Worm (Caenorhabditis elegans) whole organism, midembryonic: ENCODE results near the gene kcnl-1.

Experiments
- klf-2 ChIP-seq: fragments of 200-800 bp; sonication (Bioruptor generic); conservative IDR thresholded peaks from 2 replicates; pipeline ENCODE4 v1.3.6; 2022; ENCODE audit warnings: missing genetic modification reagents, missing genetic modification characterization, missing compliant biosample characterization
- med-1 ChIP-seq: sonication (generic microtip); optimal IDR thresholded peaks from 2 replicates; lab custom pipeline; 2017; ENCODE audit warnings: missing genetic modification characterization, mild to moderate bottlenecking, missing compliant biosample characterization, antibody characterized with exemption, missing genetic modification reagents; ENCODE audit not compliant: insufficient read depth

DNA sequence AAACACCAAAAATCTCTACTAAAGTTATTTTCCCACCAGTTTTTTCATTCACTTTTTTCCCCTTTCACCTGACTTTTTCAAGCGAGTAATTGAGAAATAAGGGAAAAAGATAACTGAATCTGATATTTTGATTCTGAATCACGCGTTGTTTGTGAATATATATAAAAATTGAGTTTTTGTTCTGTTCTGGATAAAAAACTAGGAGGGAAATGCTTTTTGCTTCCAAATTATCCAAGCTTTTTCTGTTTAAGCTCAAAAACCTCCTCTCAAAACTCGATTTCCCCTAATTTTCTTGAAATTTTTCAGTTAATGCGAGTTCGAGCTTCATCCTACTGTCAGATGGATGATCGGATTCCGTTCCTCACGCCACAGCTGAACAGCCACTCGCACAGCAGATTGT is at the start of gene kcnl-1:
- TF ChIP-seq klf-2 (GFP tag; lab: Robert Waterston, UW) (no peak), med-1 (no peak)
